Worm (Caenorhabditis elegans) whole organism, young adult: ENCODE measurements around the gene nhr-252.

ENCODE experiments used
- ets-4 ChIP-seq: fragments of 200-800 bp; sonication (Bioruptor generic); optimal IDR thresholded peaks from 2 replicates; lab custom pipeline; 2018; ENCODE audit warnings: mild to moderate bottlenecking, missing genetic modification characterization, missing compliant biosample characterization
- fkh-3 ChIP-seq: sonication (generic microtip); optimal IDR thresholded peaks from 2 replicates; lab custom pipeline; 2016; ENCODE audit warnings: mild to moderate bottlenecking, missing genetic modification characterization, missing compliant biosample characterization
- mxl-1 ChIP-seq: sonication (generic microtip); optimal IDR thresholded peaks from 2 replicates; lab custom pipeline; 2016; ENCODE audit warnings: missing genetic modification characterization, missing compliant biosample characterization
- nhr-90 ChIP-seq: sonication (generic microtip); optimal IDR thresholded peaks from 2 replicates; lab custom pipeline; 2016; ENCODE audit warnings: missing genotype, mild to moderate bottlenecking, missing genetic modification characterization, missing compliant biosample characterization
- snpc-1.3 ChIP-seq: sonication (generic microtip); optimal IDR thresholded peaks from 2 replicates; lab custom pipeline; 2017; ENCODE audit warnings: missing genetic modification characterization, mild to moderate bottlenecking, missing compliant biosample characterization, antibody characterized with exemption, moderate library complexity, missing genotype, missing genetic modification reagents; ENCODE audit not compliant: insufficient read depth
- somi-1 ChIP-seq: fragments of 200-800 bp; sonication (Bioruptor generic); optimal IDR thresholded peaks from 2 replicates; lab custom pipeline; 2018; ENCODE audit warnings: mild to moderate bottlenecking, missing genetic modification characterization, missing compliant biosample characterization

ce11 chrV:392199-392678 lies 12.2 kb upstream of the nhr-252 start, which contains the start of gene nhr-254:
- TF ChIP-seq ets-4 (GFP tag; lab: Kevin White, UChicago) (no peak), fkh-3 (tag; lab: Kevin White, UChicago) (no peak), somi-1 (no peak), nhr-90 (tag; lab: Kevin White, UChicago) (no peak), mxl-1 (tag; lab: Kevin White, UChicago) (no peak), snpc-1.3 (no peak)
